Worm (Caenorhabditis elegans): ENCODE data around the gene F55H2.5.

The F55H2.5 gene

DNA sequence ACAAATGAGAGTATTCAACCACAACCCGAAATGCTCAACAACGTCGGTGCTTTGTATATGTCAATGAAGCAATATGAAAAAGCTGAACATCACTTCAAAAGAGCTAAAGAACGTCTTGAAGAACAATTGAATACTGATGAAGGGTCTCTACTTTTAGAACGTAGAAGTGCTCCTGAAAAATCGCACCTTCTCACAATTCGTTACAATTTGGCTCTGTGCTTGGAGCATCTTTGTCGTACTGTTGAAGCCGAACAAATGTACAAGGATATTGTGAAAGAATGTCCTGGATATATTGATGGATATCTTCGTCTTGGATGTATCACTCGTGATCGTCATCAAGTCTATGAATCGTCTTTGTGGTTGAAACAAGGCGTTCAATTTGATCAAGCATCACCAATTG, 17.1 kb upstream of the F55H2.5 start:
- TF ChIP-seq flt-1 (GFP tag; IDR thresholded peaks at IDR 0.05): no peak
- no peak for TF ChIP-seq klf-2 (GFP tag; conservative IDR thresholded peaks at IDR 0.05)
- TF ChIP-seq ztf-29 (GFP tag; IDR thresholded peaks at IDR 0.05): no peak
- no peak for TF ChIP-seq ztf-23 (GFP tag; IDR thresholded peaks at IDR 0.05)
- no peak for TF ChIP-seq T22C8.4 (GFP tag; IDR thresholded peaks at IDR 0.05)
- no peak for TF ChIP-seq ref-1 (GFP tag; conservative IDR thresholded peaks at IDR 0.05)
- TF ChIP-seq med-1 (GFP tag; optimal IDR thresholded peaks at IDR 0.05; ENCODE audit: insufficient read depth): no peak

DNA sequence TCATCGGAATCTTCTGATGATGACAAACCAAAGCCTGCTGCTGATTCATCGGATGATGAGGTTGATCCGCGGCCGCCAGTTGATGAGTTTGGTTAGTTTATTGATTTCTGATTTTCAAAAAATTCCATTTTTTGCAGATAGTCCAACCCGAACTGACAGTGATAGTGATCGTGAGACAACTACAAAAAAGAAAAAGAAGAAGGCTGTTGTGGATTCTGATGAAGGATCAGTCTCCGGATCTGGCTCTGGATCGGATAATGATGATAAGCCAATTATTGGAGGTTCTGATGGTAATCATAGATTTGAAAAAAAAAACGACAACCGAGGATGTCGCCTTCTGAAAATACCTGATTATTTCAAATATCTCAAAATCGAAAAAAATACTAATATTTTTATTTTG, 15.2 kb upstream of the F55H2.5 start:
- TF ChIP-seq ztf-29 (GFP tag; IDR thresholded peaks at IDR 0.05): no peak
- no peak for TF ChIP-seq flt-1 (GFP tag; IDR thresholded peaks at IDR 0.05)

DNA sequence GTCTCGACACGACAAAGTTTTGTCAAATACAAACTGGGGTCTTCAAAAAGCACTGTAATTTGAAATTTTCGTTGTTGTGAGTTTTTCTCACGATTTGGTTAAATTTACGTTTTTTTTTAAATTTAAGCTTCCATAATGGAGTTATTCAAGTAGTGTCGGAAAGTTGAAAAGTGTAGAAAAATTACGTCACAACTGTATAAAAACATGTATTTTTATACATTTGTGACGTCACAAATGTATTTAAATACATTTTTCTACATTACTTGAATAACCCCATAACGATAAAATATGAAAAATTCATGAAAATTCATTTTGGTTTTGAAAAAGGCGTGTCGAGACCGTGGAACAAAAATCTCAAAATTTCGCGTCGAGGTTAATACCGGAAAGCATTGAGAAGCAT, 13.9 kb upstream of the F55H2.5 start:
- TF ChIP-seq ztf-29 (GFP tag; IDR thresholded peaks at IDR 0.05): no peak
- no peak for TF ChIP-seq ref-1 (GFP tag; conservative IDR thresholded peaks at IDR 0.05)
- TF ChIP-seq med-1 (GFP tag; optimal IDR thresholded peaks at IDR 0.05; ENCODE audit: insufficient read depth): no peak
- no peak for TF ChIP-seq ztf-23 (GFP tag; IDR thresholded peaks at IDR 0.05)
- no peak for TF ChIP-seq T22C8.4 (GFP tag; IDR thresholded peaks at IDR 0.05)
- no peak for TF ChIP-seq cog-1 (tag; optimal IDR thresholded peaks at IDR 0.05)
- TF ChIP-seq klf-2 (GFP tag; conservative IDR thresholded peaks at IDR 0.05): no peak
- no peak for TF ChIP-seq tab-1 (GFP tag; IDR thresholded peaks at IDR 0.05)
- no peak for TF ChIP-seq flt-1 (GFP tag; IDR thresholded peaks at IDR 0.05)

DNA sequence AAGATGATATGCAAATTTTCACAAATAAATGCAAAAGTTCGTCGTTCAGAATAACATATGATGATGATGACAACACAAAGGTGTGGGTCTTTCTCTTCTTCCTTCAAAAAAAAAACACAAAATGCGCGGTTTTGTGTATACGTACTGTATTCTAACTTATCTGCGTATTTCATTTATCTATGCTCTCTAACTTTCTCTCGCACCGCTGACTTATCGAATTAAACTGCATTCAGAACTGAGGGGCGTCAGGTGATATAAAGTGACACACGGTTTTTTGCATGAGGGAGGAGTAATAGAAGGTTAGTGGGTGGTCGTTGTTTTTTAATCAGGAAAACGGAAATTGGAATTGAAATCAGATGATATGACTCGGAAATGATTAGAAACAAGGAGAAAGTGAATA, 11.0 kb upstream of the F55H2.5 start, which contains the start of gene sod-4:
sod-4 (minus strand) TSS at position 109 of the 400 bp plus-strand sequence.
- TF ChIP-seq cog-1 (tag; optimal IDR thresholded peaks at IDR 0.05) (no peak), klf-2 (GFP tag; conservative IDR thresholded peaks at IDR 0.05) (no peak), tab-1 (GFP tag; IDR thresholded peaks at IDR 0.05) (no peak), med-1 (GFP tag; optimal IDR thresholded peaks at IDR 0.05; ENCODE audit: insufficient read depth) (no peak), ztf-23 (GFP tag; IDR thresholded peaks at IDR 0.05) (no peak), flt-1 (GFP tag; IDR thresholded peaks at IDR 0.05) (no peak), T22C8.4 (GFP tag; IDR thresholded peaks at IDR 0.05) (no peak), ztf-29 (GFP tag; IDR thresholded peaks at IDR 0.05) (no peak), ref-1 (GFP tag; conservative IDR thresholded peaks at IDR 0.05) (no peak)

DNA sequence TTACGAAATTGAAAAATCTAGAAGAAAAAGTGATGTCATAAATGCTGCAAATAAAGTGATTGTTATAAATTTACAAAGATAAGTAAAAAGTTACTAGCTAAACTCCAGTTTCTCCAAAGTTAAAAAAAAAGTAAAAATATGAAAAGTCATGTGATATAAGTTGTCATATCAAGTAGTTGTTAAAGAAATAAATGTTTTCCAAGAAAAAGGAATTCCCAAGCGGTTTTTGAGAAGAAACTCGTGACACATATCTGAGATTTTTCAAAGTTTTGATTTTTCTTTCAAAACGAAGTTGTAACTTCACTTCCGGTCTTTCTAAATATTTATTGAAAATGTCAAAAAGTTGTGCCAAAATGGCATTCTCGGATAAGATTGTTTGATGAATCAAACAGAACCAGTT, 10.2 kb upstream of the F55H2.5 start:
- TF ChIP-seq cog-1 (tag; optimal IDR thresholded peaks at IDR 0.05) (no peak), tab-1 (GFP tag; IDR thresholded peaks at IDR 0.05) (no peak), T22C8.4 (GFP tag; IDR thresholded peaks at IDR 0.05) (no peak), med-1 (GFP tag; optimal IDR thresholded peaks at IDR 0.05; ENCODE audit: insufficient read depth) (no peak), ztf-29 (GFP tag; IDR thresholded peaks at IDR 0.05) (no peak), ref-1 (GFP tag; conservative IDR thresholded peaks at IDR 0.05) (no peak), klf-2 (GFP tag; conservative IDR thresholded peaks at IDR 0.05) (no peak), ztf-23 (GFP tag; IDR thresholded peaks at IDR 0.05) (no peak), flt-1 (GFP tag; IDR thresholded peaks at IDR 0.05) (no peak)

DNA sequence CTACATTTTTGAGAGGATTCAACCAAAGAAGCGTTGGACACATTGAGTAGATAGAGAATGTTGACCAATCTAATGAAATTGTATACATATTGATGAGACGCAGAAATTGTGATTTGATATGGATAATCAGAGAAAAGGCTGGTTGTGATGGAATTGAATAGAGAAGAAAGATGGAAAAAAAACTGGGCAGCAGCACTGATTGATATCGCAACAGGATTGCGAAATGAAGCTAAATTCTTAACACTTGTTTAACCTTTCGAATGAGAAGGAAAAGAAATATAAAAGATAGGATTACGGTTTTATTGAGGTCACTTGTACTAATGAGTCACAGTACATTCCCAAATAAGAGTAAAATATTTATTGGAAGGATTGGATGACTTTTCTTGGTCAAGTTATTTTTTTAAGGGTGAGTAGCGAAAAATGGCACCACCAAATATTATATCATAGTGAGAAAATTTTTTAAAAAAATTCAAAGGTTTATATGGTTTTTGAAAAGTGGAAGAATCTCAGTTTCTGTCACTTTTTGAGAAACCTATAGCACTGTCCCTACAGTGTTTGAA, 9.0 kb upstream of the F55H2.5 start:
- no peak for TF ChIP-seq ref-1 (GFP tag; conservative IDR thresholded peaks at IDR 0.05)
- TF ChIP-seq ztf-29 (GFP tag; IDR thresholded peaks at IDR 0.05): no peak
- no peak for TF ChIP-seq flt-1 (GFP tag; IDR thresholded peaks at IDR 0.05)
- no peak for TF ChIP-seq med-1 (GFP tag; optimal IDR thresholded peaks at IDR 0.05; ENCODE audit: insufficient read depth)
- no peak for TF ChIP-seq klf-2 (GFP tag; conservative IDR thresholded peaks at IDR 0.05)
- TF ChIP-seq cog-1 (tag; optimal IDR thresholded peaks at IDR 0.05): no peak
- TF ChIP-seq T22C8.4 (GFP tag; IDR thresholded peaks at IDR 0.05): no peak

DNA sequence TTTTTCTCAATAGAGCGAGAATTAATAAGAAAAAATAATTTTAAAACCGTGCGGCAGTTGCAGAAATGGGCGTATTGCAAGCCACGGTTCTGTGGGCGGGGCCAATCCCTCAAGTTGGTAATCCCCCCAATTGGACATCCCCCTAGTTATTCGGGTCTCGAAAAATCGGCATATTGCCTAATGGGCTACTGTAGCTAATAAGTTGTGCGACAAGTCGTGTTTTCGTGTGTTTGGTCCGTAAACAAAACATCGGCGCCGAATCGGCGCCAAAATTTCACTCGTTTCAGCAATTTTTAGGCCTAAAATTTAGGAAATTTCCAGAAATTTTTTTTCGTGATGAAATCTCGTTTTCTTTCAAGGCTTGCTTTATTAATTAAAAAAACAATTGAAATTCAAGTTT, 6.9 kb upstream of the F55H2.5 start:
- TF ChIP-seq ztf-23 (GFP tag; IDR thresholded peaks at IDR 0.05) (no peak), ref-1 (GFP tag; conservative IDR thresholded peaks at IDR 0.05) (no peak), cog-1 (tag; optimal IDR thresholded peaks at IDR 0.05) (no peak), klf-2 (GFP tag; conservative IDR thresholded peaks at IDR 0.05) (no peak), ztf-29 (GFP tag; IDR thresholded peaks at IDR 0.05) (no peak), flt-1 (GFP tag; IDR thresholded peaks at IDR 0.05) (no peak), tab-1 (GFP tag; IDR thresholded peaks at IDR 0.05) (no peak), T22C8.4 (GFP tag; IDR thresholded peaks at IDR 0.05) (no peak), med-1 (GFP tag; optimal IDR thresholded peaks at IDR 0.05; ENCODE audit: insufficient read depth) (no peak)

DNA sequence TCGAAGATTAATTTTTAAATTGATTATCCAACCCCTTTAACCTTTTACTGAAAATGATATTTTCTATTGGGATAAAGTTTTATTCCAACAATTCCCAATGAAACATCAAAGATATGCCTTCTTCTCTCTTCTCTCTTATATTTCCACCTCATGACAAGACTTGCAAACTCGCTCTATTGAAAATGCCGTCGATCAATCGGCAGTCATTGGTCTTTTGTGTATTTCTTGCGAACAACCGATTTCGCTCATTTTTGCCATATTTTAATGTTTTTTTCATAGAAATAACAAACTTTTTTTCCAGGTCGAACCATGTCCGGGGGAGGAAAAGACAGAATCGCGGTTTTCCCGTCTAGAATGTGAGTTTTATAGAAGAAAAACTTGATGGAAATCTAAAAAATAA, 3.5 kb upstream of the F55H2.5 start, which contains the start of gene vha-14:
vha-14 (plus strand) TSS at position 302 of the 400 bp plus-strand sequence.
- TF ChIP-seq tab-1 (GFP tag; IDR thresholded peaks at IDR 0.05) (no peak), med-1 (GFP tag; optimal IDR thresholded peaks at IDR 0.05; ENCODE audit: insufficient read depth) (no peak), ztf-29 (GFP tag; IDR thresholded peaks at IDR 0.05) (no peak), ztf-23 (GFP tag; IDR thresholded peaks at IDR 0.05) (no peak), klf-2 (GFP tag; conservative IDR thresholded peaks at IDR 0.05) (no peak), T22C8.4 (GFP tag; IDR thresholded peaks at IDR 0.05) (no peak), flt-1 (GFP tag; IDR thresholded peaks at IDR 0.05) (no peak), cog-1 (tag; optimal IDR thresholded peaks at IDR 0.05) (no peak), ref-1 (GFP tag; conservative IDR thresholded peaks at IDR 0.05) (no peak)

DNA sequence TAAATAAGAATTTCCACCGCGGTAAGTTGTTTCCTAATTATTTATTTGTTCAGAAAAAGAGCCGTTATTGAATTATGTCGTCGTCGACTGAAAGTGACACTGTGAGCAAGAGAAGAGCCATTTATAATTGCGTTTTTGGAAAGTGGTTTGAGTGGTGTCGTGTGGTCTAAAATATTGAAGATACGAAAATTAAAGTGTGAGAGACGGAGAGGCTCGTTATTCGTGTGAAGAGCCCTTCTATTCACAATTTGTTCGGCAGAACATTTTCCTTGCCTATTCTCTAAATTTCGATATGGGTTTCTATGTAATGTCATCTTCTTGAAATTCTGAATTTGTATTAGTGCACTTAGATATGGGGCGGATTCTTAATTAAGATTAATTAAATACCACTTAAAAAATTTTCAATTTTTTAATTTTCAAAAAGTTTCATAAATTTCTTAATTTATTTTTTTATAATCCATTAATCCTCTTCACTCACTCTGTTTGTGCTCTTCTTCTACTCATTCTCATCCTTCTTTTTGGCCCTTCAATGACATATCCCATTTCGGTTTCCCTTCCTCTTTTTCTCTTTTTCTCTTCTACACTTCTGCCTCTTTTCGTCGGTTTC, 1.4 kb upstream of the F55H2.5 start:
- TF ChIP-seq med-1 (GFP tag; optimal IDR thresholded peaks at IDR 0.05; ENCODE audit: insufficient read depth) (no peak), klf-2 (GFP tag; conservative IDR thresholded peaks at IDR 0.05) (no peak), ref-1 (GFP tag; conservative IDR thresholded peaks at IDR 0.05) (no peak), tab-1 (GFP tag; IDR thresholded peaks at IDR 0.05) (no peak), ztf-23 (GFP tag; IDR thresholded peaks at IDR 0.05) (no peak), flt-1 (GFP tag; IDR thresholded peaks at IDR 0.05) (no peak), ztf-29 (GFP tag; IDR thresholded peaks at IDR 0.05) (no peak), cog-1 (tag; optimal IDR thresholded peaks at IDR 0.05) (no peak), T22C8.4 (GFP tag; IDR thresholded peaks at IDR 0.05) (no peak)

DNA sequence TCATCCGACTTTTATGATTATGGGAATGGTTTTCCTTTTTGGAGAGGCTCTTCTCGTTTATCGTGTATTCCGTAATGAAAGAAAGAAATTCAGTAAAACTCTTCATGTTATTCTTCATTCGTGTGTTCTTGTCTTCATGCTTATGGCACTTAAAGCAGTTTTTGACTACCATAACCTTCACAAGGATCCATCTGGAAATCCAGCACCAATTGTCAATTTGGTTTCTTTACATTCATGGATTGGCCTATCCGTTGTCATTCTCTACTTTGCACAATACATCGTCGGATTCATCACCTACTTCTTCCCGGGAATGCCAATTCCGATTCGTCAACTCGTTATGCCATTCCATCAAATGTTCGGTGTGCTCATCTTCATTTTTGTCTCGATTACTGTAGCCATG, 390 bp downstream of the F55H2.5 start:
- TF ChIP-seq ztf-29 (GFP tag; IDR thresholded peaks at IDR 0.05) (no peak), cog-1 (tag; optimal IDR thresholded peaks at IDR 0.05) (no peak), med-1 (GFP tag; optimal IDR thresholded peaks at IDR 0.05; ENCODE audit: insufficient read depth) (no peak), klf-2 (GFP tag; conservative IDR thresholded peaks at IDR 0.05) (no peak), flt-1 (GFP tag; IDR thresholded peaks at IDR 0.05) (no peak), ref-1 (GFP tag; conservative IDR thresholded peaks at IDR 0.05) (no peak), T22C8.4 (GFP tag; IDR thresholded peaks at IDR 0.05) (no peak), tab-1 (GFP tag; IDR thresholded peaks at IDR 0.05) (no peak), ztf-23 (GFP tag; IDR thresholded peaks at IDR 0.05) (no peak)
